Worm (Caenorhabditis elegans): ENCODE results near the gene R07B7.9.

The R07B7.9 gene

ce11 chrV:12053598-12053997, 26.6 kb downstream of the R07B7.9 start, which contains the start of gene F10C2.7:
TSS of gene F10C2.7 (plus strand) at chrV:12053898.
- TF ChIP-seq C16A3.4 (tag; optimal IDR thresholded peaks at IDR 0.05) = no peak

- TF ChIP-seq C34B4.2 (tag; optimal IDR thresholded peaks at IDR 0.05) = no peak
- TF ChIP-seq egl-13 (tag; optimal IDR thresholded peaks at IDR 0.05) = no peak
- no peak for TF ChIP-seq tlp-1 (tag; optimal IDR thresholded peaks at IDR 0.05)
- TF ChIP-seq snu-23 (GFP tag; optimal IDR thresholded peaks at IDR 0.05) = no peak
- no peak for TF ChIP-seq unc-30 (tag; optimal IDR thresholded peaks at IDR 0.05)
- no peak for TF ChIP-seq ama-1 (optimal IDR thresholded peaks at IDR 0.05)
- no peak for TF ChIP-seq nhr-84 (tag; optimal IDR thresholded peaks at IDR 0.05)
- no peak for TF ChIP-seq lir-3 (tag; optimal IDR thresholded peaks at IDR 0.05; ENCODE audit: poor library complexity)
- no peak for TF ChIP-seq mab-9 (GFP tag; IDR thresholded peaks at IDR 0.05)
- no peak for TF ChIP-seq ceh-82 (tag; optimal IDR thresholded peaks at IDR 0.05)
- no peak for TF ChIP-seq zip-4 (GFP tag; optimal IDR thresholded peaks at IDR 0.05)
- no peak for TF ChIP-seq mef-2 (tag; optimal IDR thresholded peaks at IDR 0.05)
- no peak for TF ChIP-seq nhr-47 (tag; optimal IDR thresholded peaks at IDR 0.05)
- no peak for TF ChIP-seq efl-1 (optimal IDR thresholded peaks at IDR 0.05)
- TF ChIP-seq efl-1 (GFP tag; optimal IDR thresholded peaks at IDR 0.05 in 1 of 2) = no peak
- TF ChIP-seq ceh-88 (GFP tag; IDR thresholded peaks at IDR 0.05) = no peak
- no peak for TF ChIP-seq blmp-1 (tag; optimal IDR thresholded peaks at IDR 0.05)
- TF ChIP-seq aha-1 (tag; optimal IDR thresholded peaks at IDR 0.05) = no peak
- no peak for TF ChIP-seq zag-1 (tag; optimal IDR thresholded peaks at IDR 0.05)
- no peak for TF ChIP-seq fkh-8 (tag; optimal IDR thresholded peaks at IDR 0.05)
Observed at ce11 chrV:12048445-12048844, 31.7 kb downstream of the R07B7.9 start, which contains the start of gene dars-2. TSS of gene dars-2 (plus strand) at chrV:12048745.

ce11 chrV:12047735-12048134, 32.4 kb downstream of the R07B7.9 start:
- TF ChIP-seq snpc-4 (tag; optimal IDR thresholded peaks at IDR 0.05) (peak; percentile 56), lir-3 (tag; optimal IDR thresholded peaks at IDR 0.05; ENCODE audit: poor library complexity) (no peak)

- no peak for TF ChIP-seq ceh-8 (GFP tag; optimal IDR thresholded peaks at IDR 0.05)
- TF ChIP-seq tbx-2 (tag; optimal IDR thresholded peaks at IDR 0.05) = no peak
Observed at ce11 chrV:12045132-12045531, 35.0 kb downstream of the R07B7.9 start, which contains the start of gene F10C2.5. TSS of gene F10C2.5 (plus strand) at chrV:12045432.

ce11 chrV:12040823-12041606, 39.2 kb downstream of the R07B7.9 start, which contains the start of the genes kup-1 and F10C2.4:
TSS of gene kup-1 (minus strand) at chrV:12040873.
TSS of gene F10C2.4 (plus strand) at chrV:12041556.
- no peak for TF ChIP-seq ceh-8 (GFP tag; optimal IDR thresholded peaks at IDR 0.05)
- peak; percentile 51 for TF ChIP-seq nhr-77 (tag; optimal IDR thresholded peaks at IDR 0.05)
- peak in 2 of 6 experiments; percentile 50 to 62 for TF ChIP-seq elt-3 (tag; optimal IDR thresholded peaks at IDR 0.05)
- TF ChIP-seq lsy-2 (tag; optimal IDR thresholded peaks at IDR 0.05) = peak; percentile 63 to 84
- TF ChIP-seq lin-14 (GFP tag; optimal IDR thresholded peaks at IDR 0.05) = no peak
- no peak for TF ChIP-seq mab-9 (GFP tag; IDR thresholded peaks at IDR 0.05)
- peak; percentile 63 for TF ChIP-seq nhr-47 (tag; optimal IDR thresholded peaks at IDR 0.05)
- TF ChIP-seq nhr-19 (GFP tag; conservative IDR thresholded peaks at IDR 0.05) = peak; percentile 48
- TF ChIP-seq C34B4.2 (tag; optimal IDR thresholded peaks at IDR 0.05) = no peak
- TF ChIP-seq jun-1 (tag; optimal IDR thresholded peaks at IDR 0.05) = no peak
- no peak for TF ChIP-seq lin-39 (tag; optimal IDR thresholded peaks at IDR 0.05)
- TF ChIP-seq elt-2 (tag; optimal IDR thresholded peaks at IDR 0.05) = no peak
- TF ChIP-seq dpl-1 (GFP tag; optimal IDR thresholded peaks at IDR 0.05) = peak; percentile 92 to 96 (median 94)
- TF ChIP-seq tbx-2 (tag; optimal IDR thresholded peaks at IDR 0.05) = peak; percentile 66
- no peak for TF ChIP-seq nhr-84 (tag; optimal IDR thresholded peaks at IDR 0.05)
- peak; percentile 89 to 95 for TF ChIP-seq efl-1 (optimal IDR thresholded peaks at IDR 0.05)
- TF ChIP-seq efl-1 (GFP tag; optimal IDR thresholded peaks at IDR 0.05 in 1 of 2) = peak; percentile 94 to 99
- TF ChIP-seq F16B12.6 (tag; optimal IDR thresholded peaks at IDR 0.05) = peak; percentile 11
- TF ChIP-seq snpc-4 (tag; optimal IDR thresholded peaks at IDR 0.05) = peak; percentile 19
- peak; percentile 27 for TF ChIP-seq nhr-90 (tag; optimal IDR thresholded peaks at IDR 0.05; ENCODE audit: poor library complexity)
- peak; percentile 63 for TF ChIP-seq C16A3.4 (tag; optimal IDR thresholded peaks at IDR 0.05)
- TF ChIP-seq blmp-1 (tag; optimal IDR thresholded peaks at IDR 0.05) = peak; percentile 60
- no peak for TF ChIP-seq nhr-28 (tag; optimal IDR thresholded peaks at IDR 0.05)
- no peak for TF ChIP-seq unc-30 (tag; optimal IDR thresholded peaks at IDR 0.05)
- no peak for TF ChIP-seq ceh-90 (tag; optimal IDR thresholded peaks at IDR 0.05)
- no peak for TF ChIP-seq nhr-11 (tag; optimal IDR thresholded peaks at IDR 0.05)
- TF ChIP-seq xbp-1 (tag; optimal IDR thresholded peaks at IDR 0.05) = peak; percentile 64
- TF ChIP-seq nhr-237 (tag; optimal IDR thresholded peaks at IDR 0.05) = no peak
- TF ChIP-seq hpl-2 (GFP tag; optimal IDR thresholded peaks at IDR 0.05) = no peak
- TF ChIP-seq ceh-82 (tag; optimal IDR thresholded peaks at IDR 0.05) = peak in 1 of 3 experiments; percentile 63
- no peak for TF ChIP-seq lir-3 (tag; optimal IDR thresholded peaks at IDR 0.05; ENCODE audit: poor library complexity)
- peak; percentile 82 for TF ChIP-seq nhr-71 (tag; optimal IDR thresholded peaks at IDR 0.05)

Measured in whole organism, L1 larva.